Worm (Caenorhabditis elegans) whole organism, L3 larva: Measurements from ENCODE around the gene srz-69.

Experiments
- ZK546.5 ChIP-seq: sonication (generic microtip); optimal IDR thresholded peaks from 2 replicates; lab custom pipeline; 2017; ENCODE audit warnings: missing biosample characterization, missing genetic modification characterization
- ama-1 ChIP-seq: fragments of 150-350 bp; optimal IDR thresholded peaks from 2 replicates; lab custom pipeline; 2018
- ceh-28 ChIP-seq: fragments of 150-350 bp; optimal IDR thresholded peaks from 2 replicates; lab custom pipeline; 2014; ENCODE audit warnings: missing biosample characterization, missing genetic modification reagents, missing genetic modification characterization
- ceh-9 ChIP-seq: sonication (generic microtip); optimal IDR thresholded peaks from 2 replicates; lab custom pipeline; 2018; ENCODE audit warnings: missing biosample characterization, missing genetic modification characterization
- egl-5 ChIP-seq: fragments of 150-350 bp; optimal IDR thresholded peaks from 2 replicates; lab custom pipeline; 2017; ENCODE audit warnings: missing biosample characterization, missing genetic modification reagents, missing genetic modification characterization, inconsistent platforms
- elt-1 ChIP-seq: fragments of 150-350 bp; optimal IDR thresholded peaks from 2 replicates; lab custom pipeline; 2014; ENCODE audit warnings: missing biosample characterization, missing genetic modification characterization
- elt-2 ChIP-seq: sonication (generic microtip); optimal IDR thresholded peaks from 2 replicates; lab custom pipeline; 2016; ENCODE audit warnings: missing genetic modification reagents, mild to moderate bottlenecking, missing genetic modification characterization, missing compliant biosample characterization
- eor-1 ChIP-seq, 2 experiments: fragments of 150-350 bp; optimal IDR thresholded peaks; 2 replicates each; lab custom pipeline; 2014 to 2018; ENCODE audit warnings: missing biosample characterization in 2 of 2, missing genetic modification characterization in 2 of 2
- fkh-10 ChIP-seq: sonication (generic microtip); optimal IDR thresholded peaks from 2 replicates; lab custom pipeline; 2017; ENCODE audit warnings: missing biosample characterization, missing genetic modification reagents, missing genetic modification characterization
- fkh-2 ChIP-seq: fragments of 150-350 bp; optimal IDR thresholded peaks from 2 replicates; lab custom pipeline; 2014; ENCODE audit warnings: missing biosample characterization, missing genetic modification reagents, missing genetic modification characterization
- fos-1 ChIP-seq: fragments of 150-350 bp; optimal IDR thresholded peaks from 2 replicates; lab custom pipeline; 2014; ENCODE audit warnings: missing biosample characterization, missing genetic modification characterization
- hmg-11 ChIP-seq: sonication (generic microtip); optimal IDR thresholded peaks from 2 replicates; lab custom pipeline; 2016; ENCODE audit warnings: missing genetic modification characterization, missing compliant biosample characterization
- jun-1 ChIP-seq: fragments of 150-350 bp; optimal IDR thresholded peaks from 2 replicates; lab custom pipeline; 2014; ENCODE audit warnings: missing biosample characterization, missing genetic modification reagents, missing genetic modification characterization
- lin-15B ChIP-seq: fragments of 150-350 bp; optimal IDR thresholded peaks from 2 replicates; lab custom pipeline; 2014; ENCODE audit warnings: missing biosample characterization, missing genetic modification characterization
- lin-39 ChIP-seq: fragments of 150-350 bp; optimal IDR thresholded peaks from 2 replicates; lab custom pipeline; 2018; ENCODE audit warnings: missing biosample characterization, missing genetic modification reagents, missing genetic modification characterization
- mdl-1 ChIP-seq: fragments of 150-350 bp; optimal IDR thresholded peaks from 2 replicates; lab custom pipeline; 2014; ENCODE audit warnings: missing biosample characterization, missing genetic modification characterization
- mml-1 ChIP-seq: fragments of 150-350 bp; sonication (generic microtip); optimal IDR thresholded peaks from 3 replicates; lab custom pipeline; 2014; ENCODE audit warnings: missing biosample characterization, missing genetic modification characterization
- nfya-1 ChIP-seq: sonication (generic microtip); optimal IDR thresholded peaks from 2 replicates; lab custom pipeline; 2017; ENCODE audit warnings: missing genetic modification characterization, mild to moderate bottlenecking, missing compliant biosample characterization, antibody characterized with exemption, moderate library complexity; ENCODE audit not compliant: insufficient read depth
- nhr-11 ChIP-seq: fragments of 150-350 bp; optimal IDR thresholded peaks from 2 replicates; lab custom pipeline; 2014; ENCODE audit warnings: missing biosample characterization, missing genetic modification characterization
- nhr-23 ChIP-seq: fragments of 150-350 bp; optimal IDR thresholded peaks from 2 replicates; lab custom pipeline; 2014; ENCODE audit warnings: missing biosample characterization, missing genetic modification reagents, missing genetic modification characterization
- nhr-237 ChIP-seq: fragments of 150-350 bp; optimal IDR thresholded peaks from 2 replicates; lab custom pipeline; 2014; ENCODE audit warnings: missing biosample characterization, missing genetic modification characterization
- nhr-43 ChIP-seq: sonication (generic microtip); optimal IDR thresholded peaks from 2 replicates; lab custom pipeline; 2016; ENCODE audit warnings: mild to moderate bottlenecking, missing genetic modification characterization, missing compliant biosample characterization; ENCODE audit not compliant: poor library complexity, severe bottlenecking
- nhr-76 ChIP-seq: fragments of 150-350 bp; sonication (generic microtip); optimal IDR thresholded peaks from 5 replicates; lab custom pipeline; 2014; ENCODE audit warnings: missing biosample characterization, missing genetic modification characterization
- pha-4 ChIP-seq: fragments of 150-350 bp; optimal IDR thresholded peaks from 2 replicates; lab custom pipeline; 2014; ENCODE audit warnings: missing biosample characterization, missing genetic modification reagents, missing genetic modification characterization
- pqm-1 ChIP-seq: fragments of 150-350 bp; optimal IDR thresholded peaks from 2 replicates; lab custom pipeline; 2017; ENCODE audit warnings: missing biosample characterization, missing genetic modification characterization, inconsistent platforms
- skn-1 ChIP-seq: fragments of 150-350 bp; optimal IDR thresholded peaks from 2 replicates; lab custom pipeline; 2014; ENCODE audit warnings: missing biosample characterization, missing genetic modification characterization
- snpc-4 ChIP-seq: fragments of 150-350 bp; optimal IDR thresholded peaks from 2 replicates; lab custom pipeline; 2014; ENCODE audit warnings: missing biosample characterization, missing genetic modification characterization
- tbx-2 ChIP-seq: sonication (generic microtip); optimal IDR thresholded peaks from 2 replicates; lab custom pipeline; 2016; ENCODE audit warnings: mild to moderate bottlenecking, missing genetic modification characterization, missing compliant biosample characterization
- unc-39 ChIP-seq: sonication (generic microtip); optimal IDR thresholded peaks from 4 replicates; lab custom pipeline; 2017; ENCODE audit warnings: missing biosample characterization, missing genetic modification characterization
- ztf-11 ChIP-seq: fragments of 150-350 bp; optimal IDR thresholded peaks from 2 replicates; lab custom pipeline; 2014; ENCODE audit warnings: missing biosample characterization, missing genetic modification characterization

The srz-69 gene

DNA sequence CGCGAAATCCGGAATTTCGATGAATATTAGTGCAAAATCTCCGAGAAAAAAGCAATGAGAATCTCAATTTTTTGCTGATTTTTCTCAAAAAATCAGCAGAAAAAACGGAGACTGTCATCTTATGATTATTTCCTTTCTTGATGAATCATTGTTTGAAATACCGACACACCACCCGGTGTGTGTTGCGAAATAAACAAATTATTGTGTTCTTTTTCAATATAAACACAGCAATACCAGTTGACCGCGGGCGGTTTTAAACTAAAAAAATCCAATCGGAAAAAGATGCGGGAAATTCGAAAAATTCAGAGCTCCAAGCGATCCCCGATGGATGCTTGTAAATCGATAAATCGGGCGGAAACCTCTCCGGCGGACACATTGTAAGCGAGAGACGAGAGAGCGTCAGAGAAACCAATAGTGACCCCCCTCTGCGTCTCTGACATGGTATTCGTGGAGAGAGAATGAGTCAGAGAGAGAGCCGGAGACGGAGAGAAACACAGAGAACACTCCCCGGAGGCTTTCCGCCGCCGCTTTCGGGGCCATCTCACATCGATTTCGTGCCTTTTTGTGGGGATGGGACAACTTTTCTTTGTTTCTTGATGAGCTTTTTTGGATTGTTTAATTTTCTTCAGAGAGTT lies 38.5 kb upstream of the srz-69 start:
- TF ChIP-seq nhr-237 (tag; lab: Kevin White, UChicago): no peak
- TF ChIP-seq skn-1 (tag; lab: Kevin White, UChicago): peak; percentile 44
- TF ChIP-seq ceh-28 (tag; lab: Kevin White, UChicago): peak; percentile 88
- no peak for TF ChIP-seq eor-1 (tag; optimal IDR thresholded peaks at IDR 0.05; lab: Kevin White, UChicago)
- TF ChIP-seq nhr-23 (tag; lab: Kevin White, UChicago): peak; percentile 18
- TF ChIP-seq pha-4: peak; percentile 52
- peak; percentile 75 for TF ChIP-seq jun-1 (tag; lab: Kevin White, UChicago)
- no peak for TF ChIP-seq nhr-11 (tag; lab: Kevin White, UChicago)
- TF ChIP-seq hmg-11 (tag; lab: Kevin White, UChicago): peak; percentile 86
- TF ChIP-seq lin-15B: peak; percentile 39
- TF ChIP-seq nfya-1 (tag; lab: Kevin White, UChicago): peak; percentile 89
- TF ChIP-seq egl-5: peak; percentile 61
- TF ChIP-seq lin-39 (tag; lab: Kevin White, UChicago): peak; percentile 76
- TF ChIP-seq pqm-1 (tag; lab: Kevin White, UChicago): peak; percentile 22
- peak; percentile 18 for TF ChIP-seq fkh-10
- peak; percentile 58 for TF ChIP-seq snpc-4 (tag; lab: Kevin White, UChicago)
- no peak for TF ChIP-seq ztf-11
- peak; percentile 15 for TF ChIP-seq elt-2
- TF ChIP-seq nhr-43 (tag; lab: Kevin White, UChicago): no peak
- TF ChIP-seq ama-1 (lab: Kevin White, UChicago): peak; percentile 6
- no peak for TF ChIP-seq mml-1 (tag; lab: Kevin White, UChicago)

DNA sequence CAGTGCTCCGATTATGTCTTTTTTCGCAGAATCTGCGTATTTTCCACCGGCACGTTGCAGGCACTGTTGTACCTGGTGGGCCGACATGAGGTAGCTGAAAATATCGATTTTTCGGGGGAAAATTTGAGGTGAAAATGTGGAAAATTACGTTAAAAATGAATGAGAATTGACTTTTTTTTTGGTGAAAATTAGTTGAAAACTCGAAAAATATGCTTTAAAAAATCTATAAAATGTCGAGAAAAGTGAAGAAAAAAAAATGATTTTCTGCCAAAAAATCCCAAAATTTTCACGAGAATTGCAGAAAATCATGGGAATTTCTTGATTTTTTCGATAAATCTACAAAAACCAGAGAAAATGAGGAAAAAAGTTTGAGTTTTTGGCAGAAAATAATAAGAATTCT lies 37.4 kb upstream of the srz-69 start, which contains the start of gene tsg-101:
tsg-101 (minus strand) TSS at position 101 of the 400 bp plus-strand sequence.
- TF ChIP-seq fos-1 (tag; lab: Kevin White, UChicago): no peak
- TF ChIP-seq, all 47 proteins: peak for 0

DNA sequence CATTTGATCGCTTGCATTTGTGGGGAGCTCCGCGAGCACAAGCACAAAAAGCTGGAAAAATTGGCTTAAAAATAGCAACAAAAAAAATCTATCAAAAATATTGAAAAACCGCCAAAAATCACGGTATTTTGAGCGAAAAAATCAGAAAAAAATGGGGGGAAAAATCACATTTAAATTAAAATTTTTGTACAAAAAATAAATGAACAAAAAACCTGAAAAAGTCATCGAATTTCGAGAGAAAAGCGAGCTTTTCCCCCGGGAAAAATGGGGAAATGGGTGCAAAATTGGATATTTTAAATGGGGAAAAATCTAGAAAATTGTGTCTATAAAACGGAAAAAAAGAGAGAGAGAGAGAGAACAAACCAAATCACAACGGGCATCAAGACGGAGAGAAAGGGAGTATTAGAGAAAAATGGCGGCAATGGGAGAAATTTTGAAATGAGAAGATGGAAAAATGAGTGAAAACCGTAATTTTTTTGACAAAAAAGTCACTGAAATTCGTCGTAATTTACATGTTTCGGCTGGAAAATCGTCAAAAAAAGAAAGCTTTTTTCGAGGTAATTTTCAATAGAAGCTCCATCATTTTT lies 32.5 kb upstream of the srz-69 start, which contains the start of gene ced-10:
ced-10 (minus strand) TSS at position 51 of the 587 bp plus-strand sequence.
- no peak for TF ChIP-seq nhr-76
- TF ChIP-seq nhr-43 (tag; lab: Kevin White, UChicago): no peak
- no peak for TF ChIP-seq ceh-9 (tag; lab: Kevin White, UChicago)
- no peak for TF ChIP-seq pha-4
- TF ChIP-seq egl-5: no peak
- TF ChIP-seq lin-15B: no peak
- TF ChIP-seq fkh-2 (tag; lab: Kevin White, UChicago): no peak
- no peak for TF ChIP-seq pqm-1 (tag; lab: Kevin White, UChicago)
- TF ChIP-seq unc-39: no peak
- no peak for TF ChIP-seq skn-1 (tag; lab: Kevin White, UChicago)
- no peak for TF ChIP-seq lin-39 (tag; lab: Kevin White, UChicago)
- no peak for TF ChIP-seq elt-1 (tag; lab: Kevin White, UChicago)
- TF ChIP-seq hmg-11 (tag; lab: Kevin White, UChicago): no peak
- no peak for TF ChIP-seq ZK546.5
- no peak for TF ChIP-seq jun-1 (tag; lab: Kevin White, UChicago)
- no peak for TF ChIP-seq snpc-4 (tag; lab: Kevin White, UChicago)
- TF ChIP-seq nhr-23 (tag; lab: Kevin White, UChicago): no peak
- TF ChIP-seq nhr-237 (tag; lab: Kevin White, UChicago): no peak
- no peak for TF ChIP-seq ztf-11
- TF ChIP-seq mdl-1 (tag; lab: Kevin White, UChicago): no peak

DNA sequence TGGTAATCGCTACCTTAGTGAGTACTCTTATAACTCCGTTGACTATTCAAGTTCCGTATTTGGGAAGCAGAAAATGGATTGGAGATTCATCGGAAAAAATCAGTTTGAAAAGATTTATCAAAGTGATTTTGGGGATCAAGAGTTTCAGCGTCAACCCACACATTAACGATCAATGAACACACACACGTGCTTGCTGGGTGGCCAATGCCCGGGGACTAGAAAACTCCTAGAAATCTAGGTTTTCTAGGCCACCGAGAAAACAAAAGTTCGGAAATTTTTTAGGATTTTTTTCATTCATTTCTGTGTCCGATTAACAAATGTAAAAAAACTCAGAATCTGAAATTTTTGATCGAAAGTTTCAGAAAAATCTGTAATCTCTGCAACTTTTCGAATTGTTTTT lies 28.9 kb upstream of the srz-69 start:
- TF ChIP-seq pha-4 (peak; percentile 6), unc-39 (no peak)

DNA sequence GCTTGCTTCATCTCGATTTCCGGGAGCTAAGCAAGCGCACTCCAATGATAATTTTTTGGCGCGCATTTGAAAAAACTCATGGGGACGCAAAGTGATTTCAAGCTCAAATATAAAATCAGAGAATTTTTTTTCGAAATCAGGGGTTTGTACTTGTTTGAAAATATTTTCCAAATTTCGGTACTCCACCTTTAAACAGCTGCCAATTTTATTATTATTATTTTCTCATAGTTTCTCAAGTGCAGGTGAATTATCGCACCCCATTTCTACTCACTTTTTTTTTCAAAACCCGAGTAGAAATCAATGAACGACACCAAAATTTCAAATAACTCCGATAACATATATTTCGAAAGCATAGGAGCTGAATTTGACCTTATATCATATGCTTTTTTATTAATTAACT lies 27.1 kb upstream of the srz-69 start, which contains the start of gene srz-83:
srz-83 (plus strand) TSS at position 301 of the 400 bp plus-strand sequence.
- TF ChIP-seq tbx-2 (tag; lab: Kevin White, UChicago) (no peak), nhr-76 (no peak), nhr-11 (tag; lab: Kevin White, UChicago) (no peak)
